Worm (Caenorhabditis elegans) whole organism, L3 larva: ENCODE results near the gene arrd-25.

Source experiments
- R02D3.7 ChIP-seq: fragments of 150-350 bp; optimal IDR thresholded peaks from 2 replicates; lab custom pipeline; 2014; ENCODE audit warnings: missing biosample characterization, missing genetic modification characterization
- ZK546.5 ChIP-seq: sonication (generic microtip); optimal IDR thresholded peaks from 2 replicates; lab custom pipeline; 2017; ENCODE audit warnings: missing biosample characterization, missing genetic modification characterization
- aly-2 ChIP-seq: fragments of 150-350 bp; optimal IDR thresholded peaks from 2 replicates; lab custom pipeline; 2014; ENCODE audit warnings: missing biosample characterization, missing genetic modification characterization
- ama-1 ChIP-seq: fragments of 150-350 bp; optimal IDR thresholded peaks from 2 replicates; lab custom pipeline; 2018
- ceh-16 ChIP-seq: sonication (generic microtip); optimal IDR thresholded peaks from 2 replicates; lab custom pipeline; 2017; ENCODE audit warnings: missing biosample characterization, missing genetic modification characterization
- ceh-28 ChIP-seq: fragments of 150-350 bp; optimal IDR thresholded peaks from 2 replicates; lab custom pipeline; 2014; ENCODE audit warnings: missing biosample characterization, missing genetic modification reagents, missing genetic modification characterization
- ceh-82 ChIP-seq: fragments of 150-350 bp; optimal IDR thresholded peaks from 2 replicates; lab custom pipeline; 2014; ENCODE audit warnings: missing biosample characterization, missing genetic modification characterization
- daf-12 ChIP-seq: fragments of 150-350 bp; optimal IDR thresholded peaks from 2 replicates; lab custom pipeline; 2014; ENCODE audit warnings: missing biosample characterization, missing genetic modification reagents, missing genetic modification characterization
- egl-27 ChIP-seq: sonication (generic microtip); optimal IDR thresholded peaks from 4 replicates; lab custom pipeline; 2017; ENCODE audit warnings: missing biosample characterization, missing genetic modification reagents, missing genetic modification characterization
- egl-5 ChIP-seq: fragments of 150-350 bp; optimal IDR thresholded peaks from 2 replicates; lab custom pipeline; 2017; ENCODE audit warnings: missing biosample characterization, missing genetic modification reagents, missing genetic modification characterization, inconsistent platforms
- elt-1 ChIP-seq: fragments of 150-350 bp; optimal IDR thresholded peaks from 2 replicates; lab custom pipeline; 2014; ENCODE audit warnings: missing biosample characterization, missing genetic modification characterization
- elt-2 ChIP-seq: sonication (generic microtip); optimal IDR thresholded peaks from 2 replicates; lab custom pipeline; 2016; ENCODE audit warnings: missing genetic modification reagents, mild to moderate bottlenecking, missing genetic modification characterization, missing compliant biosample characterization
- elt-3 ChIP-seq, 3 experiments: fragments of 150-350 bp in 1 of 3; sonication (generic microtip) in 2 of 3; optimal IDR thresholded peaks; 2 replicates in 2 of 3; 4 replicates in 1 of 3; lab custom pipeline; 2014 to 2017; ENCODE audit warnings: missing biosample characterization in 3 of 3, missing genetic modification characterization in 3 of 3
- eor-1 ChIP-seq, 2 experiments: fragments of 150-350 bp; optimal IDR thresholded peaks; 2 replicates each; lab custom pipeline; 2014 to 2018; ENCODE audit warnings: missing biosample characterization in 2 of 2, missing genetic modification characterization in 2 of 2
- fkh-10 ChIP-seq: sonication (generic microtip); optimal IDR thresholded peaks from 2 replicates; lab custom pipeline; 2017; ENCODE audit warnings: missing biosample characterization, missing genetic modification reagents, missing genetic modification characterization
- fkh-2 ChIP-seq: fragments of 150-350 bp; optimal IDR thresholded peaks from 2 replicates; lab custom pipeline; 2014; ENCODE audit warnings: missing biosample characterization, missing genetic modification reagents, missing genetic modification characterization
- fos-1 ChIP-seq: fragments of 150-350 bp; optimal IDR thresholded peaks from 2 replicates; lab custom pipeline; 2014; ENCODE audit warnings: missing biosample characterization, missing genetic modification characterization
- hmg-11 ChIP-seq: sonication (generic microtip); optimal IDR thresholded peaks from 2 replicates; lab custom pipeline; 2016; ENCODE audit warnings: missing genetic modification characterization, missing compliant biosample characterization
- jun-1 ChIP-seq: fragments of 150-350 bp; optimal IDR thresholded peaks from 2 replicates; lab custom pipeline; 2014; ENCODE audit warnings: missing biosample characterization, missing genetic modification reagents, missing genetic modification characterization
- lin-15B ChIP-seq: fragments of 150-350 bp; optimal IDR thresholded peaks from 2 replicates; lab custom pipeline; 2014; ENCODE audit warnings: missing biosample characterization, missing genetic modification characterization
- lin-39 ChIP-seq: fragments of 150-350 bp; optimal IDR thresholded peaks from 2 replicates; lab custom pipeline; 2018; ENCODE audit warnings: missing biosample characterization, missing genetic modification reagents, missing genetic modification characterization
- lsy-12 ChIP-seq: sonication (generic microtip); optimal IDR thresholded peaks from 2 replicates; lab custom pipeline; 2016; ENCODE audit warnings: mild to moderate bottlenecking, missing genetic modification characterization, missing compliant biosample characterization
- mdl-1 ChIP-seq: fragments of 150-350 bp; optimal IDR thresholded peaks from 2 replicates; lab custom pipeline; 2014; ENCODE audit warnings: missing biosample characterization, missing genetic modification characterization
- mml-1 ChIP-seq: fragments of 150-350 bp; sonication (generic microtip); optimal IDR thresholded peaks from 3 replicates; lab custom pipeline; 2014; ENCODE audit warnings: missing biosample characterization, missing genetic modification characterization
- nfya-1 ChIP-seq: sonication (generic microtip); optimal IDR thresholded peaks from 2 replicates; lab custom pipeline; 2017; ENCODE audit warnings: missing genetic modification characterization, mild to moderate bottlenecking, missing compliant biosample characterization, antibody characterized with exemption, moderate library complexity; ENCODE audit not compliant: insufficient read depth
- nhr-11 ChIP-seq: fragments of 150-350 bp; optimal IDR thresholded peaks from 2 replicates; lab custom pipeline; 2014; ENCODE audit warnings: missing biosample characterization, missing genetic modification characterization
- nhr-12 ChIP-seq: fragments of 150-350 bp; optimal IDR thresholded peaks from 2 replicates; lab custom pipeline; 2014; ENCODE audit warnings: missing biosample characterization, missing genetic modification characterization
- nhr-23 ChIP-seq: fragments of 150-350 bp; optimal IDR thresholded peaks from 2 replicates; lab custom pipeline; 2014; ENCODE audit warnings: missing biosample characterization, missing genetic modification reagents, missing genetic modification characterization
- nhr-237 ChIP-seq: fragments of 150-350 bp; optimal IDR thresholded peaks from 2 replicates; lab custom pipeline; 2014; ENCODE audit warnings: missing biosample characterization, missing genetic modification characterization
- nhr-25 ChIP-seq: sonication (generic microtip); optimal IDR thresholded peaks from 2 replicates; lab custom pipeline; 2017; ENCODE audit warnings: missing biosample characterization, missing genetic modification characterization
- nhr-28 ChIP-seq: fragments of 150-350 bp; optimal IDR thresholded peaks from 2 replicates; lab custom pipeline; 2014; ENCODE audit warnings: missing biosample characterization, missing genetic modification characterization
- nhr-43 ChIP-seq: sonication (generic microtip); optimal IDR thresholded peaks from 2 replicates; lab custom pipeline; 2016; ENCODE audit warnings: mild to moderate bottlenecking, missing genetic modification characterization, missing compliant biosample characterization; ENCODE audit not compliant: poor library complexity, severe bottlenecking
- nhr-67 ChIP-seq: fragments of 150-350 bp; optimal IDR thresholded peaks from 2 replicates; lab custom pipeline; 2014; ENCODE audit warnings: missing biosample characterization, missing genetic modification characterization
- nhr-76 ChIP-seq: fragments of 150-350 bp; sonication (generic microtip); optimal IDR thresholded peaks from 5 replicates; lab custom pipeline; 2014; ENCODE audit warnings: missing biosample characterization, missing genetic modification characterization
- nhr-77 ChIP-seq: fragments of 150-350 bp; optimal IDR thresholded peaks from 2 replicates; lab custom pipeline; 2014; ENCODE audit warnings: missing biosample characterization, missing genetic modification characterization
- pha-4 ChIP-seq: fragments of 150-350 bp; optimal IDR thresholded peaks from 2 replicates; lab custom pipeline; 2014; ENCODE audit warnings: missing biosample characterization, missing genetic modification reagents, missing genetic modification characterization
- pqm-1 ChIP-seq: fragments of 150-350 bp; optimal IDR thresholded peaks from 2 replicates; lab custom pipeline; 2017; ENCODE audit warnings: missing biosample characterization, missing genetic modification characterization, inconsistent platforms
- sea-2 ChIP-seq: fragments of 150-350 bp; sonication (generic microtip); optimal IDR thresholded peaks from 4 replicates; lab custom pipeline; 2014; ENCODE audit warnings: missing biosample characterization, missing genetic modification reagents, missing genetic modification characterization
- skn-1 ChIP-seq: fragments of 150-350 bp; optimal IDR thresholded peaks from 2 replicates; lab custom pipeline; 2014; ENCODE audit warnings: missing biosample characterization, missing genetic modification characterization
- snpc-4 ChIP-seq: fragments of 150-350 bp; optimal IDR thresholded peaks from 2 replicates; lab custom pipeline; 2014; ENCODE audit warnings: missing biosample characterization, missing genetic modification characterization
- tbx-2 ChIP-seq: sonication (generic microtip); optimal IDR thresholded peaks from 2 replicates; lab custom pipeline; 2016; ENCODE audit warnings: mild to moderate bottlenecking, missing genetic modification characterization, missing compliant biosample characterization
- unc-39 ChIP-seq: sonication (generic microtip); optimal IDR thresholded peaks from 4 replicates; lab custom pipeline; 2017; ENCODE audit warnings: missing biosample characterization, missing genetic modification characterization
- unc-62 ChIP-seq: fragments of 150-350 bp; sonication (generic microtip); optimal IDR thresholded peaks from 4 replicates; lab custom pipeline; 2014; ENCODE audit warnings: missing biosample characterization, missing genetic modification reagents, missing genetic modification characterization
- zag-1 ChIP-seq: fragments of 150-350 bp; optimal IDR thresholded peaks from 2 replicates; lab custom pipeline; 2014; ENCODE audit warnings: missing biosample characterization, missing genetic modification characterization
- ztf-11 ChIP-seq: fragments of 150-350 bp; optimal IDR thresholded peaks from 2 replicates; lab custom pipeline; 2014; ENCODE audit warnings: missing biosample characterization, missing genetic modification characterization
- ztf-4 ChIP-seq: fragments of 150-350 bp; optimal IDR thresholded peaks from 2 replicates; lab custom pipeline; 2014; ENCODE audit warnings: missing biosample characterization, missing genetic modification characterization

The arrd-25 gene

DNA sequence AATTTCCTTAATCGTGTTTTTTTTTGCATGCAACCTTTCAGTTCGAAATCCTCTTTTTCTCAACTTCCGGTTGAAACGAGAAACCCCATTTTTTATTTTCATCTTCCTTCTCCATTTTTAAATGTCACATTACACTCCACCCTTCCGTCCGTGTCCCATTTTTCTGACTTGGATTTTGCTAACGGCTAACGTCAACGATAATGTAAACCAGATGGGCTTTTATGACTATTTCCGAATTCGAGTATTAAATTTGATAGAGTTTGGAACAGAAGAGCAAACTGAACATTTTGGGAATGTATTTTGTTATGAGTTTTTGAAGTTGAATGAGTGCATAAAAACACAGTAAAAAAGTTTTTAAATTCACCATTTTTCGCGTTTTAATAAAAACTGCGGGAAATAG is 22.1 kb downstream of the arrd-25 start:
- no peak for TF ChIP-seq elt-1 (tag; lab: Kevin White, UChicago)
- no peak for TF ChIP-seq unc-62 (GFP tag; lab: Kevin White, UChicago)
- no peak for TF ChIP-seq nhr-12 (tag; lab: Kevin White, UChicago)
- TF ChIP-seq fkh-10, result no peak
- TF ChIP-seq jun-1, result no peak
- TF ChIP-seq unc-39 (tag; lab: Kevin White, UChicago), result no peak

DNA sequence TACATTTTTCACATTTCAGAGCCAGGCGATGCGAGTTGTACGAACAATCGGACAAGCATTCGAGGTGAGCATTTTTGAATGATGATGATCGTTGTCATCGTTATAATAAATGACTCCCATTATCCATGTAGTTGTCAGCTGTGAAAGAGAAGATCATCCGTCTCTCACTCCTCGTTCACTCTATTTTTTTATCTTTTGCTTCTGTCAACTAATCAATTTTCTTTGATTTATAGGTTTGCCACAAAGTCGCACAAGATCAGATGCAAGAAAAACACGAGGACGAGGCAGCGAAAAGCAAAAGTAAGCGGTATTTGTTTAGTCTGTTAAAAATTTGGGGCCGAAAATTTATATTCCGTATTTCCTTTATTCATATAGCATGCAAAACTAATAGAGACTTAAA is 22.9 kb downstream of the arrd-25 start:
- TF ChIP-seq elt-2 (tag; lab: Kevin White, UChicago), result no peak
- no peak for TF ChIP-seq nfya-1
- TF ChIP-seq egl-5 (tag; lab: Kevin White, UChicago), result peak; percentile 54
- TF ChIP-seq ZK546.5 (tag; lab: Kevin White, UChicago), result no peak
- no peak for TF ChIP-seq ceh-28 (tag; lab: Kevin White, UChicago)
- TF ChIP-seq lin-39 (tag; lab: Kevin White, UChicago), result peak; percentile 16

DNA sequence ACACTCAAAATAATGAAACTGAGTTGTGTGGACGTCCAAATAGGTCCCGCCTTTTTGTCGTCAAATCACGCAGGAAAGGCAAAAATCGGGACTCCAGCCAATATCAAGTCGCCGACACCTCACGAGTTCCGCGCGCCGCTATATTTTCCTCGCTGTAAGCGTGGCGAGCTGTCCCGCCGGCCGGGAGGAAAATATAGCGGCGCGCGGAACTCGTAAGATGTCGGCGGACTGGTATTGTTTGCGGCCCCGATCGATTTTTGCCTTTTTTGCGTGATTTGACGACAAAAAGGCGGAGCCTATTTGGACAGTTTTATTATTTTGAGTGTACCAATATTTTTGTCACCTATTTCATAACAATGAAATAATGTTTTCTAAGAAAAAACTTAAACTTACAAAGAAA is 29.2 kb downstream of the arrd-25 start:
- TF ChIP-seq nfya-1 (no peak), ceh-28 (tag; lab: Kevin White, UChicago) (no peak), fos-1 (no peak), unc-39 (tag; lab: Kevin White, UChicago) (no peak)
- TF ChIP-seq, all 47 proteins: peak for 0

DNA sequence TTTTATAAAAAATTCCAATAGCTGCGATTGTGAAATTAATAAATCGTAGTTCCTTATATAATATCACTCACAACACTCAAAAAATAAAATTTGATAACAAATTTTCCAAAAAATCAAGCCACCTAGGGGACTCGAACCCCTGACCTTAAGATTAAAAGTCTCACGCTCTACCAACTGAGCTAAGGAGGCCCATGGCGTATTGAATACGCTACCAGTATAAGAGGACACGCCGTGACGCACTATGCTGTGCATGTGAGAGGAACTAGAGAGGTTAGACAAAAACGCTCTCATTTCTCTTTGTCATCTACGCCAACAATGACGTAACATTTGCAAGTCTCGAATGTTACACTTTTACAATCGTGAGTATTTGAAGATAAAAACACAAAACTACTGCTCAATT is 30.2 kb downstream of the arrd-25 start:
- no peak for TF ChIP-seq nhr-28
- no peak for TF ChIP-seq daf-12
- peak; percentile 84 for TF ChIP-seq skn-1 (tag; lab: Kevin White, UChicago)
- TF ChIP-seq fos-1, result no peak
- TF ChIP-seq fkh-2 (tag; lab: Kevin White, UChicago), result peak; percentile 80
- no peak for TF ChIP-seq nhr-237 (tag; lab: Kevin White, UChicago)
- TF ChIP-seq ceh-28 (tag; lab: Kevin White, UChicago), result peak; percentile 77
- peak; percentile 88 for TF ChIP-seq ceh-82
- TF ChIP-seq unc-62 (GFP tag; lab: Kevin White, UChicago), result peak; percentile 77
- TF ChIP-seq nhr-67 (tag; lab: Kevin White, UChicago), result no peak
- peak; percentile 94 for TF ChIP-seq hmg-11 (tag; lab: Kevin White, UChicago)
- TF ChIP-seq ztf-11, result no peak
- peak; percentile 88 for TF ChIP-seq pha-4
- TF ChIP-seq egl-5 (tag; lab: Kevin White, UChicago), result peak; percentile 95
- TF ChIP-seq jun-1, result peak; percentile 62
- TF ChIP-seq elt-1 (tag; lab: Kevin White, UChicago), result peak; percentile 33
- peak; percentile 35 for TF ChIP-seq lin-39 (tag; lab: Kevin White, UChicago)
- TF ChIP-seq mdl-1 (tag; lab: Kevin White, UChicago), result peak; percentile 44
- TF ChIP-seq ama-1 (lab: Kevin White, UChicago), result no peak
- TF ChIP-seq nfya-1, result peak; percentile 77
- TF ChIP-seq mml-1 (tag; lab: Kevin White, UChicago), result no peak
- TF ChIP-seq nhr-25 (tag; lab: Kevin White, UChicago), result peak; percentile 87
- peak; percentile 44 for TF ChIP-seq ceh-16
- TF ChIP-seq nhr-12 (tag; lab: Kevin White, UChicago), result no peak
- peak; percentile 71 for TF ChIP-seq nhr-76 (tag; lab: Kevin White, UChicago)
- TF ChIP-seq pqm-1 (tag; lab: Kevin White, UChicago), result peak; percentile 53
- TF ChIP-seq elt-2 (tag; lab: Kevin White, UChicago), result peak; percentile 72
- TF ChIP-seq lin-15B (tag; lab: Kevin White, UChicago), result peak; percentile 33
- TF ChIP-seq eor-1 (tag; optimal IDR thresholded peaks at IDR 0.05; lab: Kevin White, UChicago), result peak in 1 of 2 experiments; percentile 48
- TF ChIP-seq aly-2 (tag; lab: Kevin White, UChicago), result no peak
- peak; percentile 61 for TF ChIP-seq R02D3.7 (tag; lab: Kevin White, UChicago)
- TF ChIP-seq ztf-4 (tag; lab: Kevin White, UChicago), result peak; percentile 78
- peak; percentile 57 for TF ChIP-seq snpc-4
- TF ChIP-seq tbx-2 (tag; lab: Kevin White, UChicago), result peak; percentile 87
- TF ChIP-seq unc-39 (tag; lab: Kevin White, UChicago), result no peak
- TF ChIP-seq nhr-77 (tag; lab: Kevin White, UChicago), result peak; percentile 79
- peak; percentile 51 for TF ChIP-seq egl-27 (tag; lab: Kevin White, UChicago)
- TF ChIP-seq zag-1, result no peak
- peak; percentile 89 for TF ChIP-seq lsy-12
- peak; percentile 72 for TF ChIP-seq nhr-11 (tag; lab: Kevin White, UChicago)
- peak in 1 of 3 experiments; percentile 60 for TF ChIP-seq elt-3 (tag; optimal IDR thresholded peaks at IDR 0.05; lab: Kevin White, UChicago)
- TF ChIP-seq sea-2, result peak; percentile 29
- no peak for TF ChIP-seq fkh-10
- TF ChIP-seq nhr-43, result peak; percentile 81
- peak; percentile 75 for TF ChIP-seq nhr-23 (tag; lab: Kevin White, UChicago)
- no peak for TF ChIP-seq ZK546.5 (tag; lab: Kevin White, UChicago)
